Fruit fly (Drosophila melanogaster) whole organism, prepupa: ENCODE measurements around the gene CG31675.

Source experiments
- Blimp-1 ChIP-seq: fragments of 200-800 bp; sonication (Bioruptor generic); optimal IDR thresholded peaks from 3 replicates; lab custom pipeline; 2017; ENCODE audit warnings: missing biosample characterization, missing genetic modification characterization, mild to moderate bottlenecking, moderate library complexity, missing genetic modification reagents
- CG10631 ChIP-seq: fragments of 200-800 bp; sonication (Bioruptor generic); optimal IDR thresholded peaks from 2 replicates; lab custom pipeline; 2016; ENCODE audit warnings: missing biosample characterization, missing genetic modification characterization
- CG10669 ChIP-seq: fragments of 200-800 bp; sonication (Bioruptor generic); optimal IDR thresholded peaks from 3 replicates; lab custom pipeline; 2018; ENCODE audit warnings: missing biosample characterization, mild to moderate bottlenecking, missing genetic modification characterization, moderate library complexity
- CG11294 ChIP-seq: fragments of 200-800 bp; sonication (Bioruptor generic); IDR thresholded peaks from 2 replicates; pipeline ENCODE4 v1.3.6; 2022; ENCODE audit warnings: missing biosample characterization, missing genetic modification characterization
- CG11762 ChIP-seq: fragments of 200-800 bp; sonication (Bioruptor generic); optimal IDR thresholded peaks from 3 replicates; lab custom pipeline; 2016; ENCODE audit warnings: missing biosample characterization, missing genetic modification characterization; ENCODE audit not compliant: insufficient read depth
- CG11902 ChIP-seq: fragments of 200-800 bp; sonication (Bioruptor generic); optimal IDR thresholded peaks from 3 replicates; lab custom pipeline; 2016; ENCODE audit warnings: missing biosample characterization, missing genetic modification characterization
- CG15336 ChIP-seq: fragments of 200-800 bp; sonication (Bioruptor generic); IDR thresholded peaks from 2 replicates; pipeline ENCODE4 v1.3.6; 2022; ENCODE audit warnings: missing biosample characterization, missing genetic modification characterization
- CG1621 ChIP-seq: fragments of 200-800 bp; sonication (Bioruptor generic); optimal IDR thresholded peaks from 3 replicates; lab custom pipeline; 2018; ENCODE audit warnings: missing biosample characterization, mild to moderate bottlenecking, missing genetic modification characterization
- CG16779 ChIP-seq: fragments of 200-800 bp; sonication (Bioruptor generic); optimal IDR thresholded peaks from 3 replicates; lab custom pipeline; 2017; ENCODE audit warnings: missing biosample characterization, mild to moderate bottlenecking, missing genetic modification characterization
- CG3032 ChIP-seq: fragments of 200-800 bp; optimal IDR thresholded peaks from 2 replicates; lab custom pipeline; 2019; ENCODE audit warnings: missing biosample characterization, mild to moderate bottlenecking, missing genetic modification characterization, moderate library complexity
- CG34406 ChIP-seq: fragments of 200-800 bp; sonication (Bioruptor generic); optimal IDR thresholded peaks from 3 replicates; lab custom pipeline; 2016; ENCODE audit warnings: missing biosample characterization, missing genetic modification characterization
- CG4318 ChIP-seq: fragments of 200-800 bp; sonication (Bioruptor generic); optimal IDR thresholded peaks from 3 replicates; lab custom pipeline; 2017; ENCODE audit warnings: missing biosample characterization, mild to moderate bottlenecking, missing genetic modification characterization
- CG6276 ChIP-seq: fragments of 200-800 bp; sonication (Bioruptor generic); optimal IDR thresholded peaks from 2 replicates; lab custom pipeline; 2017; ENCODE audit warnings: missing biosample characterization, mild to moderate bottlenecking, missing genetic modification characterization
- CG6808 ChIP-seq: fragments of 200-800 bp; sonication (Bioruptor generic); optimal IDR thresholded peaks from 3 replicates; lab custom pipeline; 2017; ENCODE audit warnings: missing biosample characterization, missing genetic modification characterization, mild to moderate bottlenecking, moderate library complexity, missing genetic modification reagents
- CG7368 ChIP-seq: fragments of 200-800 bp; sonication (Bioruptor generic); optimal IDR thresholded peaks from 3 replicates; lab custom pipeline; 2016; ENCODE audit warnings: missing biosample characterization, missing genetic modification characterization
- CG8119 ChIP-seq: fragments of 200-800 bp; sonication (Bioruptor generic); IDR thresholded peaks from 3 replicates; pipeline ENCODE4 v1.3.6; 2022; ENCODE audit warnings: missing biosample characterization, missing genetic modification characterization
- CG8319 ChIP-seq: fragments of 200-800 bp; sonication (Bioruptor generic); optimal IDR thresholded peaks from 3 replicates; lab custom pipeline; 2016; ENCODE audit warnings: missing biosample characterization, missing genetic modification characterization
- CG8632 ChIP-seq: fragments of 200-800 bp; sonication (Bioruptor generic); optimal IDR thresholded peaks from 3 replicates; lab custom pipeline; 2016; ENCODE audit warnings: missing biosample characterization, missing genetic modification characterization
- CG9139 ChIP-seq: fragments of 200-800 bp; sonication (Bioruptor generic); optimal IDR thresholded peaks from 3 replicates; lab custom pipeline; 2017; ENCODE audit warnings: missing biosample characterization, mild to moderate bottlenecking, missing genetic modification characterization
- Eip78C ChIP-seq: fragments of 200-800 bp; sonication (Bioruptor generic); peaks from one replicate; lab custom pipeline; 2016; ENCODE audit warnings: missing biosample characterization, missing genetic modification characterization
- Eip93F ChIP-seq: fragments of 200-800 bp; sonication (Bioruptor generic); optimal IDR thresholded peaks from 2 replicates; lab custom pipeline; 2016; ENCODE audit warnings: missing biosample characterization, mild to moderate bottlenecking, missing genetic modification characterization
- Gug ChIP-seq: fragments of 200-800 bp; sonication (Bioruptor generic); IDR thresholded peaks from 2 replicates; pipeline ENCODE4 v1.3.6; 2022; ENCODE audit warnings: missing biosample characterization, missing genetic modification characterization
- Hr38 ChIP-seq: sonication (Bioruptor generic); optimal IDR thresholded peaks from 2 replicates; lab custom pipeline; 2016; ENCODE audit warnings: missing biosample characterization, missing genetic modification characterization
- Hr39 ChIP-seq: fragments of 200-800 bp; sonication (Bioruptor generic); optimal IDR thresholded peaks from 2 replicates; lab custom pipeline; 2016; ENCODE audit warnings: missing biosample characterization, missing genetic modification characterization
- Hr4 ChIP-seq: fragments of 200-800 bp; sonication (Bioruptor generic); optimal IDR thresholded peaks from 3 replicates; lab custom pipeline; 2016; ENCODE audit warnings: missing biosample characterization, missing genetic modification characterization
- Lpt ChIP-seq: fragments of 200-800 bp; sonication (Bioruptor generic); optimal IDR thresholded peaks from 3 replicates; lab custom pipeline; 2016; ENCODE audit warnings: missing biosample characterization, missing genetic modification characterization
- OdsH ChIP-seq: fragments of 200-800 bp; sonication (Bioruptor generic); optimal IDR thresholded peaks from 3 replicates; lab custom pipeline; 2016; ENCODE audit warnings: missing biosample characterization, missing genetic modification characterization
- Sox14 ChIP-seq: fragments of 200-800 bp; sonication (Bioruptor generic); optimal IDR thresholded peaks from 3 replicates; lab custom pipeline; 2016; ENCODE audit warnings: missing biosample characterization, missing genetic modification characterization
- achi ChIP-seq: fragments of 200-800 bp; sonication (Bioruptor generic); optimal IDR thresholded peaks from 3 replicates; lab custom pipeline; 2016; ENCODE audit warnings: missing biosample characterization, missing genetic modification characterization
- acj6 ChIP-seq: fragments of 200-800 bp; sonication (Bioruptor generic); optimal IDR thresholded peaks from 3 replicates; lab custom pipeline; 2016; ENCODE audit warnings: missing biosample characterization, missing genetic modification characterization
- dsx ChIP-seq: fragments of 200-800 bp; optimal IDR thresholded peaks from 3 replicates; lab custom pipeline; 2019; ENCODE audit warnings: missing biosample characterization, mild to moderate bottlenecking, missing genetic modification characterization, moderate library complexity; ENCODE audit not compliant: poor library complexity, severe bottlenecking
- eg ChIP-seq: fragments of 200-800 bp; sonication (Bioruptor generic); IDR thresholded peaks from 3 replicates; pipeline ENCODE4 v1.3.6; 2022; ENCODE audit warnings: missing biosample characterization, missing genetic modification characterization
- fd85E ChIP-seq: fragments of 200-800 bp; sonication (Bioruptor generic); optimal IDR thresholded peaks from 3 replicates; lab custom pipeline; 2016; ENCODE audit warnings: missing biosample characterization, missing genetic modification characterization
- pdm3 ChIP-seq: fragments of 200-800 bp; sonication (Bioruptor generic); optimal IDR thresholded peaks from 3 replicates; lab custom pipeline; 2016; ENCODE audit warnings: missing biosample characterization, missing genetic modification characterization
- salr ChIP-seq, 2 experiments: fragments of 200-800 bp; sonication (Bioruptor generic); optimal IDR thresholded peaks; 3 replicates each; lab custom pipeline; 2016 to 2018; ENCODE audit warnings: missing biosample characterization in 2 of 2, missing genetic modification characterization in 2 of 2, mild to moderate bottlenecking in 1 of 2
- spab ChIP-seq: fragments of 200-800 bp; sonication (Bioruptor generic); optimal IDR thresholded peaks from 2 replicates; lab custom pipeline; 2017; ENCODE audit warnings: missing biosample characterization, mild to moderate bottlenecking, missing genetic modification characterization, missing genetic modification reagents
- ss ChIP-seq, 2 experiments: fragments of 200-800 bp; sonication (Bioruptor generic); optimal IDR thresholded peaks; 2 replicates in 1 of 2; 3 replicates in 1 of 2; lab custom pipeline; 2017 to 2018; ENCODE audit warnings: mild to moderate bottlenecking in 2 of 2, missing biosample characterization in 2 of 2, missing genetic modification characterization in 2 of 2, moderate library complexity in 1 of 2
- svp ChIP-seq: fragments of 200-800 bp; sonication (Bioruptor generic); peaks from one replicate; lab custom pipeline; 2016; ENCODE audit warnings: missing biosample characterization, missing genetic modification characterization
- vri ChIP-seq: fragments of 200-800 bp; sonication (Bioruptor generic); optimal IDR thresholded peaks from 3 replicates; lab custom pipeline; 2016; ENCODE audit warnings: missing biosample characterization, mild to moderate bottlenecking, missing genetic modification characterization

The CG31675 gene

dm6 chr2L:20867381-20867780 is at the start of gene CG31675:
Gene CG31675, plus strand, starts transcription at chr2L:20867755.
- TF ChIP-seq CG4318 (GFP tag; lab: Kevin White, UChicago) (no peak), CG10631 (GFP tag; lab: Kevin White, UChicago) (no peak), CG8632 (GFP tag; lab: Kevin White, UChicago) (no peak)

- TF ChIP-seq salr (GFP tag; optimal IDR thresholded peaks at IDR 0.05; lab: Kevin White, UChicago) (no peak), CG11762 (no peak), svp (GFP tag; lab: Kevin White, UChicago) (no peak), CG10669 (GFP tag; lab: Kevin White, UChicago) (no peak), CG8119 (no peak), CG6276 (GFP tag; lab: Kevin White, UChicago) (no peak), acj6 (GFP tag; lab: Kevin White, UChicago) (no peak), CG11902 (GFP tag; lab: Kevin White, UChicago) (no peak), CG34406 (GFP tag; lab: Kevin White, UChicago) (no peak), Gug (GFP tag; lab: Robert Waterston, UW) (no peak), Hr38 (no peak), eg (GFP tag; lab: Robert Waterston, UW) (no peak), pdm3 (no peak), Hr4 (GFP tag; lab: Kevin White, UChicago) (no peak), Hr39 (no peak)
Observed at dm6 chr2L:20818432-20818831, 49.1 kb upstream of the CG31675 start, which contains the start of gene CheB38a. Gene CheB38a, minus strand, starts transcription at chr2L:20818532.

- TF ChIP-seq Eip78C (GFP tag; lab: Kevin White, UChicago), result peak; percentile 19
- TF ChIP-seq dsx, result peak; percentile 35
- TF ChIP-seq Hr39, result no peak
Observed at dm6 chr2L:20820767-20821166, 46.8 kb upstream of the CG31675 start, which contains the start of gene CheB38c. Gene CheB38c, minus strand, starts transcription at chr2L:20820867.

dm6 chr2L:20821249-20822024 is 46.1 kb upstream of the CG31675 start:
- peak; percentile 40 for TF ChIP-seq CG6808 (GFP tag; lab: Kevin White, UChicago)
- TF ChIP-seq OdsH, result no peak
- TF ChIP-seq CG8319 (GFP tag; lab: Kevin White, UChicago), result peak; percentile 30
- peak; percentile 65 for TF ChIP-seq Eip93F (GFP tag; lab: Kevin White, UChicago)
- peak; percentile 44 for TF ChIP-seq CG7368 (GFP tag; lab: Kevin White, UChicago)
- TF ChIP-seq Hr4 (GFP tag; lab: Kevin White, UChicago), result peak; percentile 4
- TF ChIP-seq CG10669 (GFP tag; lab: Kevin White, UChicago), result peak; percentile 41
- no peak for TF ChIP-seq CG9139 (GFP tag; lab: Kevin White, UChicago)
- TF ChIP-seq CG8119, result peak; percentile 76; the same call in 2 of the 3 replicates
- no peak for TF ChIP-seq achi (GFP tag; lab: Kevin White, UChicago)
- TF ChIP-seq acj6 (GFP tag; lab: Kevin White, UChicago), result no peak
- TF ChIP-seq Sox14 (GFP tag; lab: Kevin White, UChicago), result no peak
- TF ChIP-seq dsx, result peak; percentile 89
- TF ChIP-seq CG6276 (GFP tag; lab: Kevin White, UChicago), result peak; percentile 24
- peak; percentile 20 for TF ChIP-seq CG3032 (tag; lab: Kevin White, UChicago)
- peak; percentile 47 for TF ChIP-seq spab (GFP tag; lab: Kevin White, UChicago)
- no peak for TF ChIP-seq Hr38
- TF ChIP-seq CG16779 (tag; lab: Kevin White, UChicago), result peak; percentile 21
- TF ChIP-seq CG15336 (GFP tag; lab: Robert Waterston, UW), result peak; percentile 75; the same call in 1 of the 2 replicates
- peak; percentile 37; the same call in 1 of the 2 replicates for TF ChIP-seq Gug (GFP tag; lab: Robert Waterston, UW)
- peak; percentile 31 for TF ChIP-seq fd85E (GFP tag; lab: Kevin White, UChicago)
- TF ChIP-seq vri (GFP tag; lab: Kevin White, UChicago), result peak; percentile 17
- TF ChIP-seq CG11762, result peak; percentile 37
- TF ChIP-seq Eip78C (GFP tag; lab: Kevin White, UChicago), result peak; percentile 73
- TF ChIP-seq Lpt (GFP tag; lab: Kevin White, UChicago), result peak; percentile 14
- peak; percentile 40 for TF ChIP-seq Blimp-1
- peak; percentile 59 for TF ChIP-seq CG11294 (GFP tag; lab: Robert Waterston, UW)
- TF ChIP-seq eg (GFP tag; lab: Robert Waterston, UW), result peak; percentile 84
- no peak for TF ChIP-seq CG1621
- peak in 1 of 2 experiments; percentile 46 for TF ChIP-seq ss (GFP tag; optimal IDR thresholded peaks at IDR 0.05; lab: Kevin White, UChicago)
